Worm (Caenorhabditis elegans) whole organism, L4/young adult: Measurements from ENCODE around the gene cyp-34A9.

Experiments used
- W03F9.2 ChIP-seq: fragments of 150-350 bp; optimal IDR thresholded peaks from 2 replicates; lab custom pipeline; 2014; ENCODE audit warnings: missing biosample characterization, missing genetic modification characterization
- dao-5 ChIP-seq: sonication (generic microtip); optimal IDR thresholded peaks from 2 replicates; lab custom pipeline; 2016; ENCODE audit warnings: missing genotype, missing genetic modification characterization, moderate library complexity, missing compliant biosample characterization
- him-1 ChIP-seq: sonication (generic microtip); optimal IDR thresholded peaks from 2 replicates; lab custom pipeline; 2016; ENCODE audit warnings: missing genotype, missing genetic modification reagents, missing genetic modification characterization, missing compliant biosample characterization

DNA sequence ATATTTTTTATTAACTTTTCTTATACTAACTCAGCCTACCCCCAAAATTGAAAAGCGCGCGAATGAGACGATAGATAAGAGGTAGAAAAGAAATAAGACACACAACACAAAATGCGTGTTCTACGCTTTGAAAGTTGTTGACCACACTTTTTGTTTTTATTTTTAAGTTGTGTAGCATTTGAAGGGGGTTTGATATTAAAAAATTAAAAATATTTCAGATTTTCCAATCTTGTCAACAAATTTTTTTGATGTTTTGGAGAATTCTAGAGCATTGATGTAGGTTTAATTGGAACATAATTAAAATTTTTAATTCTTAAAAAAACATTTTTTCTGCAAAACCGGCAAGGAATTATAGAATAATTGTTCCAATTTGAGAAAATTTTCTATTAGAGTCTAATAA is 9.1 kb downstream of the cyp-34A9 start, which contains the start of gene cyp-34A6:
- TF ChIP-seq him-1 (tag; lab: Kevin White, UChicago) (no peak), dao-5 (tag; lab: Kevin White, UChicago) (no peak), W03F9.2 (tag; lab: Kevin White, UChicago) (no peak)
